Fruit fly (Drosophila melanogaster): ENCODE data around the gene Ing5.

Ing5 gene

dm6 chr2L:13376086-13376485, 11.0 kb downstream of the Ing5 start:
- no peak for TF ChIP-seq noc (tag; optimal IDR thresholded peaks at IDR 0.05)

dm6 chr2L:13373435-13374242, 13.5 kb downstream of the Ing5 start, which contains the start of the genes Bdp1 and CG6565:
Bdp1 (minus strand) TSS chr2L:13373890.
CG6565 (plus strand) TSS chr2L:13374019.
- TF ChIP-seq noc (tag; optimal IDR thresholded peaks at IDR 0.05): peak; percentile 96

dm6 chr2L:13370762-13371161, 16.4 kb downstream of the Ing5 start, which contains the start of gene ND-B22:
ND-B22 (minus strand) TSS chr2L:13371110.
- TF ChIP-seq noc (tag; optimal IDR thresholded peaks at IDR 0.05): peak; percentile 16

- peak; percentile 80 for TF ChIP-seq noc (tag; optimal IDR thresholded peaks at IDR 0.05)
Observed at dm6 chr2L:13368940-13369339, 18.2 kb downstream of the Ing5 start, which contains the start of gene CG31855. CG31855 (plus strand) TSS chr2L:13369204.

dm6 chr2L:13367378-13367777, 19.7 kb downstream of the Ing5 start, which contains the start of gene Tap42:
Tap42 (plus strand) TSS chr2L:13367617.
- TF ChIP-seq noc (tag; optimal IDR thresholded peaks at IDR 0.05): no peak

dm6 chr2L:13366109-13366747, 20.9 kb downstream of the Ing5 start, which contains the start of the genes Nnp-1 and Grx3:
Nnp-1 (minus strand) TSS chr2L:13366189.
Grx3 (plus strand) TSS chr2L:13366447.
- TF ChIP-seq noc (tag; optimal IDR thresholded peaks at IDR 0.05): no peak

dm6 chr2L:13362953-13363352, 24.2 kb downstream of the Ing5 start:
- TF ChIP-seq noc (tag; optimal IDR thresholded peaks at IDR 0.05): no peak

- no peak for TF ChIP-seq noc (tag; optimal IDR thresholded peaks at IDR 0.05)
Observed at dm6 chr2L:13361465-13361864, 25.6 kb downstream of the Ing5 start, which contains the start of gene CG9377. CG9377 (minus strand) TSS chr2L:13361565.

- TF ChIP-seq noc (tag; optimal IDR thresholded peaks at IDR 0.05): no peak
Observed at dm6 chr2L:13354580-13355347, 32.3 kb downstream of the Ing5 start, which contains the start of gene CG9395. CG9395 (minus strand) TSS chr2L:13355073.

dm6 chr2L:13349237-13349902, 37.7 kb downstream of the Ing5 start:
- no peak for TF ChIP-seq noc (tag; optimal IDR thresholded peaks at IDR 0.05)

- no peak for TF ChIP-seq noc (tag; optimal IDR thresholded peaks at IDR 0.05)
Observed at dm6 chr2L:13347473-13347872, 39.6 kb downstream of the Ing5 start, which contains the start of gene CG16826. CG16826 (plus strand) TSS chr2L:13347773.
